Worm (Caenorhabditis elegans) whole organism, L2 larva: ENCODE results near the gene nas-8.

Experiments used
- C34F6.9 ChIP-seq: fragments of 150-350 bp; optimal IDR thresholded peaks from 2 replicates; lab custom pipeline; 2014; ENCODE audit warnings: missing biosample characterization, missing genetic modification characterization
- Y55F3AM.14 ChIP-seq: fragments of 200-800 bp; sonication (Bioruptor generic); optimal IDR thresholded peaks from 2 replicates; lab custom pipeline; 2018; ENCODE audit warnings: mild to moderate bottlenecking, missing genetic modification characterization, missing compliant biosample characterization
- ZK546.5 ChIP-seq: sonication (generic microtip); optimal IDR thresholded peaks from 2 replicates; lab custom pipeline; 2017; ENCODE audit warnings: missing biosample characterization, missing genetic modification characterization
- alr-1 ChIP-seq: fragments of 150-350 bp; optimal IDR thresholded peaks from 2 replicates; lab custom pipeline; 2014; ENCODE audit warnings: missing biosample characterization, missing genetic modification characterization
- aly-2 ChIP-seq: fragments of 150-350 bp; optimal IDR thresholded peaks from 2 replicates; lab custom pipeline; 2014; ENCODE audit warnings: missing biosample characterization, missing genetic modification characterization
- ama-1 ChIP-seq: fragments of 150-350 bp; optimal IDR thresholded peaks from 2 replicates; lab custom pipeline; 2018; ENCODE audit warnings: inconsistent platforms
- ceh-16 ChIP-seq: fragments of 150-350 bp; optimal IDR thresholded peaks from 2 replicates; lab custom pipeline; 2014; ENCODE audit warnings: missing biosample characterization, missing genetic modification characterization
- ceh-82 ChIP-seq: fragments of 150-350 bp; optimal IDR thresholded peaks from 2 replicates; lab custom pipeline; 2014; ENCODE audit warnings: missing biosample characterization, missing genetic modification characterization
- crh-2 ChIP-seq: sonication (generic microtip); optimal IDR thresholded peaks from 2 replicates; lab custom pipeline; 2017; ENCODE audit warnings: missing biosample characterization, missing genetic modification characterization
- dmd-4 ChIP-seq: sonication (generic microtip); optimal IDR thresholded peaks from 2 replicates; lab custom pipeline; 2017; ENCODE audit warnings: missing biosample characterization, missing genetic modification characterization
- egl-27 ChIP-seq: sonication (generic microtip); optimal IDR thresholded peaks from 3 replicates; lab custom pipeline; 2017; ENCODE audit warnings: missing biosample characterization, missing genetic modification reagents, missing genetic modification characterization
- elt-1 ChIP-seq: fragments of 150-350 bp; optimal IDR thresholded peaks from 2 replicates; lab custom pipeline; 2014; ENCODE audit warnings: missing biosample characterization, missing genetic modification characterization
- fos-1 ChIP-seq: fragments of 150-350 bp; optimal IDR thresholded peaks from 2 replicates; lab custom pipeline; 2014; ENCODE audit warnings: missing biosample characterization, missing genetic modification characterization
- gmeb-1 ChIP-seq: fragments of 150-350 bp; optimal IDR thresholded peaks from 2 replicates; lab custom pipeline; 2014; ENCODE audit warnings: missing biosample characterization, missing genetic modification characterization
- lin-13 ChIP-seq: fragments of 150-350 bp; optimal IDR thresholded peaks from 2 replicates; lab custom pipeline; 2014; ENCODE audit warnings: missing biosample characterization, missing genetic modification reagents, missing genetic modification characterization
- lsy-2 ChIP-seq, 2 experiments: fragments of 150-350 bp in 1 of 2; sonication (generic microtip) in 1 of 2; optimal IDR thresholded peaks; 2 replicates each; lab custom pipeline; 2014 to 2017; ENCODE audit warnings: missing biosample characterization in 2 of 2, missing genetic modification characterization in 2 of 2
- mab-5 ChIP-seq: fragments of 150-350 bp; optimal IDR thresholded peaks from 2 replicates; lab custom pipeline; 2014; ENCODE audit warnings: missing biosample characterization, missing genetic modification characterization
- nhr-11 ChIP-seq: fragments of 150-350 bp; optimal IDR thresholded peaks from 2 replicates; lab custom pipeline; 2014; ENCODE audit warnings: missing biosample characterization, missing genetic modification characterization
- nhr-129 ChIP-seq: fragments of 150-350 bp; optimal IDR thresholded peaks from 2 replicates; lab custom pipeline; 2014; ENCODE audit warnings: missing biosample characterization, missing genetic modification characterization
- nhr-21 ChIP-seq: fragments of 150-350 bp; optimal IDR thresholded peaks from 2 replicates; lab custom pipeline; 2014; ENCODE audit warnings: missing biosample characterization, missing genetic modification characterization
- nhr-237 ChIP-seq: fragments of 150-350 bp; optimal IDR thresholded peaks from 2 replicates; lab custom pipeline; 2014; ENCODE audit warnings: missing biosample characterization, missing genetic modification characterization
- nhr-25 ChIP-seq: fragments of 150-350 bp; sonication (generic microtip); optimal IDR thresholded peaks from 3 replicates; lab custom pipeline; 2014; ENCODE audit warnings: missing biosample characterization, missing genetic modification characterization
- nhr-6 ChIP-seq: fragments of 150-350 bp; optimal IDR thresholded peaks from 2 replicates; lab custom pipeline; 2014; ENCODE audit warnings: missing biosample characterization, missing genetic modification characterization
- skn-1 ChIP-seq: sonication (generic microtip); optimal IDR thresholded peaks from 2 replicates; lab custom pipeline; 2017; ENCODE audit warnings: missing biosample characterization, missing genetic modification characterization
- sma-3 ChIP-seq: sonication (generic microtip); optimal IDR thresholded peaks from 2 replicates; lab custom pipeline; 2016; ENCODE audit warnings: missing genetic modification reagents, missing genetic modification characterization, missing compliant biosample characterization
- sma-9 ChIP-seq, 2 experiments: fragments of 150-350 bp in 1 of 2; sonication (generic microtip) in 1 of 2; optimal IDR thresholded peaks; 2 replicates each; lab custom pipeline; 2014 to 2016; ENCODE audit warnings: missing genetic modification characterization in 2 of 2, mild to moderate bottlenecking in 1 of 2, missing biosample characterization in 1 of 2, missing compliant biosample characterization in 1 of 2, missing genetic modification reagents in 1 of 2, moderate library complexity in 1 of 2
- snpc-4 ChIP-seq: fragments of 150-350 bp; optimal IDR thresholded peaks from 2 replicates; lab custom pipeline; 2014; ENCODE audit warnings: missing biosample characterization, missing genetic modification characterization
- unc-39 ChIP-seq: fragments of 150-350 bp; optimal IDR thresholded peaks from 2 replicates; lab custom pipeline; 2014; ENCODE audit warnings: missing biosample characterization, missing genetic modification characterization
- unc-55 ChIP-seq: fragments of 150-350 bp; sonication (generic microtip); optimal IDR thresholded peaks from 3 replicates; lab custom pipeline; 2014; ENCODE audit warnings: missing biosample characterization, missing genetic modification reagents, missing genetic modification characterization
- ztf-11 ChIP-seq: sonication (generic microtip); optimal IDR thresholded peaks from 2 replicates; lab custom pipeline; 2017; ENCODE audit warnings: missing biosample characterization, missing genetic modification characterization
- ztf-4 ChIP-seq: fragments of 150-350 bp; optimal IDR thresholded peaks from 2 replicates; lab custom pipeline; 2014; ENCODE audit warnings: missing biosample characterization, missing genetic modification characterization

The nas-8 gene

DNA sequence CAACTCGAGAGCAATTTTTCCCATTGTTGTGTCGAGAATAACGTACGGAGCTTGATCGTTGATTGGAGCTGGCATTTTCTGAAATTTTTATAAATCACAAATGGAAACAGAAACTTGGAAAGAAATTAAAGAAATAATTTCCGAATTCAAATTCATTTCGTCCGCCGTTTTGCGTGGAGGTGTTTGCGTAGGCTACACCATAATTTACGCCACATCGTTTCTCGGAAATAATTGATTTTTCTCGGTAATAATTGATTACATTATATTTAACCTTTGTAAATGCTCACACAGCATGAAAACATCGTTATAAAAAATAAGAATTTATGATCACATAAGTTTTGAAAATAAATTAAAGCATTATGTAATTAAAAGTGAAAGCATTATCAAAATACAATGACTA is 18.4 kb downstream of the nas-8 start, which contains the start of gene cyn-12:
Gene cyn-12 (minus strand): TSS at position 78 of the 400 bp plus-strand sequence.
- TF ChIP-seq lsy-2 (tag; optimal IDR thresholded peaks at IDR 0.05; lab: Kevin White, UChicago) (peak in 1 of 2 experiments; percentile 52), C34F6.9 (tag; lab: Kevin White, UChicago) (peak; percentile 33), nhr-25 (no peak), gmeb-1 (tag; lab: Kevin White, UChicago) (peak; percentile 9), sma-3 (GFP tag; lab: Kevin White, UChicago) (peak; percentile 37), dmd-4 (tag; lab: Kevin White, UChicago) (no peak), unc-39 (tag; lab: Kevin White, UChicago) (no peak), alr-1 (tag; lab: Kevin White, UChicago) (no peak)

DNA sequence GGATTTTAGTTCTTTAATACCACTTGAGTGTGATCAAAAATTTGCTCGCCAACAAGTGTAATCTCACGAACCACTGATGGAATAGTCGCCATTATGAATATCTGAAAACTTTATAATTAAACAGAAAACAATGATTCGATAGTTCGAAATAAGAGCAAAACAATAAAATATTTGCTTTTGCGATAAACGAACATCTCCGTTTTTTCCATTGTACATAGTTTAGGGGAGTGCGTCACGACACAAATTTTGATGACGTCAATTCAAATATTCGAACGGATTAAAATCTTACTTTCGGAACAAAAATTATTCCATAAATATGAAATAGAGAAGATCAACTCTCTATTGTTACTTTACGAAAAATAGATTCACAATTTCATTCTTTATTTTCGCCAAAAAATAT is 19.3 kb downstream of the nas-8 start, which contains the start of gene mutd-1:
Gene mutd-1 (minus strand): TSS at position 101 of the 400 bp plus-strand sequence.
- TF ChIP-seq skn-1 (no peak), ZK546.5 (tag; lab: Kevin White, UChicago) (no peak), dmd-4 (tag; lab: Kevin White, UChicago) (no peak), nhr-6 (tag; lab: Kevin White, UChicago) (no peak), elt-1 (tag; lab: Kevin White, UChicago) (no peak), aly-2 (no peak), unc-39 (tag; lab: Kevin White, UChicago) (no peak)

DNA sequence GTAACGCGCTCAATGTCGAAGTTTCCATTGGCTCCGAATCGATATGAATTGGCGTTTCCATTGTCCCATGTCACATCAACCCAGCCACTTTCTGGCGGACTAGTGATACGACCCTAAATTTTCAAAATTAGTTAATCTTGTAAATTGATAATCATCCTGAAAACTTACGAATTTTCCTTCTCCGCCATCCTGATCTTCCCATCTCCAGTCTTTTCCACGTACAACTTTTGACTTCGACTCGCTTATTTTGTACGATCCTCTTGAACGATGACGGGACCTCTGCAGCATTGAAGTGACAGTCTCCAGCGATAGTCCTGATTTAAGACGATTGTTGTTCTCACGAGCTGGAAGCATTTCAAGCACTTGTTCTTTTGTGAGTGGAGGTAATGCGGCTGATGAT is 24.4 kb downstream of the nas-8 start:
- no peak for TF ChIP-seq egl-27 (tag; lab: Kevin White, UChicago)
- no peak for TF ChIP-seq alr-1 (tag; lab: Kevin White, UChicago)
- TF ChIP-seq nhr-21 (tag; lab: Kevin White, UChicago): no peak
- no peak for TF ChIP-seq ceh-82 (tag; lab: Kevin White, UChicago)
- no peak for TF ChIP-seq ama-1
- no peak for TF ChIP-seq ztf-11 (tag; lab: Kevin White, UChicago)
- no peak for TF ChIP-seq ceh-16 (tag; lab: Kevin White, UChicago)
- TF ChIP-seq ztf-4 (tag; lab: Kevin White, UChicago): no peak
- no peak for TF ChIP-seq mab-5
- no peak for TF ChIP-seq nhr-11
- TF ChIP-seq snpc-4 (tag; lab: Kevin White, UChicago): no peak
- TF ChIP-seq Y55F3AM.14 (GFP tag; lab: Kevin White, UChicago): no peak
- no peak for TF ChIP-seq elt-1 (tag; lab: Kevin White, UChicago)
- no peak for TF ChIP-seq nhr-237 (tag; lab: Kevin White, UChicago)
- TF ChIP-seq ZK546.5 (tag; lab: Kevin White, UChicago): no peak
- no peak for TF ChIP-seq sma-9 (GFP tag; optimal IDR thresholded peaks at IDR 0.05; lab: Kevin White, UChicago)
- no peak for TF ChIP-seq sma-9 (tag; optimal IDR thresholded peaks at IDR 0.05; lab: Kevin White, UChicago)
- TF ChIP-seq, all 48 proteins: peak for 0

DNA sequence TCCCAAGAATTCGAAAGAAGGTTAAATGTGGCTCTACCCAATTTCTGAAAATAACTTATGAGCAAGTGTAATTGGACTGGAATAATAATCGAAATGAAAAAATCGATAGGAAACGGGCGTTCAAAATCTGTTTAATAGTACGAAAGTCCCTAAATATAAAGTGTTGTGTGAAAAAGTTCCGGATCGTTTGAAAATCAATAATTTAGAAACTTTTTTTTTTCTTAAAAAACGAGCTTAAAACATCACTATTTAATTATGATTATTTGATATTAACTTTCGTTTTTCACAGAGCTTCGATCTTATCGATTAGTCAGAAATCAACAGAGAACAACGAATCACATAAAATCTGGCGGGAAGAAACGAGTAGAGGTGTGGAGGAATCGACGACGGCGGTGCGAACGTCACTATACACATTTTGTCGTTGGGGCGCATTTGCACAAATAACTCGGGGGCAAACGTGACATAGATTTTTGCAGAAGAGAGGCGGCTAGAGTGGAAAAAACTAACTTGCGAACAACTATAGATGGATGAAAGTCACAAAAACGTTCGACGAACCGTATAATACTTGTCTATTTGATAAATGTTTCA is 30.1 kb downstream of the nas-8 start, which contains the start of gene hecd-1:
Gene hecd-1 (minus strand): TSS at position 51 of the 588 bp plus-strand sequence.
- TF ChIP-seq gmeb-1 (tag; lab: Kevin White, UChicago) (no peak), nhr-129 (tag; lab: Kevin White, UChicago) (peak; percentile 56), lin-13 (GFP tag; lab: Kevin White, UChicago) (no peak), crh-2 (tag; lab: Kevin White, UChicago) (peak; percentile 30)

DNA sequence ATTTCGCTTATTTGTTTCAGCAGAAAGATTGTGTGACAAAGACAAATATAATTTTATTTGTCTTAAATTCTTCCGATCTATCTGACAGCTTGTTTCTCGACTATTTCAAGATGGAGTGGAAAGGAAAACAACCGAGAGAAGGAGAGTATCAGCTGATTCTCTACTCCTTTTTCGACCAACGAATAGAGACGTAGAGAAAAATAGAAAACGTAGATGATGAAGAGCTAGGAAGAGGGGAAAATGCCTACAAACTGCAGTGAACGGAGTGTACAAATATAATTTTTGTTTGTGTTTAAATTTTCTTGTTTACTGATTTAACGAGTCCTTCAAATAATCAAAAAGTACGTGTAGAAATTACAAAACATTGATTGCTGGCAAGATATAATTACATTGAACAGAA is 33.0 kb downstream of the nas-8 start:
- peak; percentile 61 for TF ChIP-seq nhr-129 (tag; lab: Kevin White, UChicago)
- peak; percentile 51 for TF ChIP-seq unc-55
- peak in 1 of 2 experiments; percentile 55 for TF ChIP-seq lsy-2 (tag; optimal IDR thresholded peaks at IDR 0.05; lab: Kevin White, UChicago)
- no peak for TF ChIP-seq dmd-4 (tag; lab: Kevin White, UChicago)
- peak; percentile 56 for TF ChIP-seq C34F6.9 (tag; lab: Kevin White, UChicago)
- TF ChIP-seq fos-1 (tag; lab: Kevin White, UChicago): peak; percentile 25
- peak; percentile 30 for TF ChIP-seq crh-2 (tag; lab: Kevin White, UChicago)
- TF ChIP-seq nhr-11: no peak
